Fruit fly (Drosophila melanogaster): ENCODE measurements around the gene Atg8a.

dm6 chrX:10739614-10740436, 28.3 kb downstream of the Atg8a start:
- no peak for TF ChIP-seq psq (optimal IDR thresholded peaks at IDR 0.05)
- no peak for TF ChIP-seq Sin3A (optimal IDR thresholded peaks at IDR 0.05)
- no peak for TF ChIP-seq ttk (optimal IDR thresholded peaks at IDR 0.05)
- no peak for TF ChIP-seq Myc (optimal IDR thresholded peaks at IDR 0.05)
- no peak for TF ChIP-seq insv (optimal IDR thresholded peaks at IDR 0.05)
- TF ChIP-seq h (optimal IDR thresholded peaks at IDR 0.05): no peak
